Fruit fly (Drosophila melanogaster) whole organism, embryonic: Measurements from ENCODE around the gene ImpL1.

Experiments used
- Abd-B ChIP-seq: fragments of 200-800 bp; sonication (Bioruptor generic); optimal IDR thresholded peaks from 2 replicates; lab custom pipeline; 2018; ENCODE audit warnings: missing biosample characterization, mild to moderate bottlenecking, missing genetic modification characterization, moderate library complexity
- Aef1 ChIP-seq: fragments of 200-800 bp; sonication (Bioruptor generic); IDR thresholded peaks from 3 replicates; pipeline ENCODE4 v1.3.6; 2022; ENCODE audit warnings: missing biosample characterization, missing genetic modification characterization
- Atf3 ChIP-seq: fragments of 200-800 bp; sonication (Bioruptor generic); optimal IDR thresholded peaks from 3 replicates; lab custom pipeline; 2016; ENCODE audit warnings: missing biosample characterization, missing genetic modification characterization
- Bgb ChIP-seq: fragments of 200-800 bp; sonication (Bioruptor generic); IDR thresholded peaks from 2 replicates; pipeline ENCODE4 v1.3.6; 2022; ENCODE audit warnings: missing biosample characterization, missing genetic modification characterization; ENCODE audit not compliant: partially characterized antibody
- Blimp-1 ChIP-seq: fragments of 200-800 bp; sonication (Bioruptor generic); optimal IDR thresholded peaks from 3 replicates; lab custom pipeline; 2018; ENCODE audit warnings: missing biosample characterization, missing genetic modification characterization, mild to moderate bottlenecking, moderate library complexity, missing genetic modification reagents
- CG10565 ChIP-seq: fragments of 200-800 bp; sonication (Bioruptor generic); optimal IDR thresholded peaks from 3 replicates; lab custom pipeline; 2016; ENCODE audit warnings: missing biosample characterization, mild to moderate bottlenecking, missing genetic modification characterization
- CG11247 ChIP-seq: fragments of 200-800 bp; sonication (Bioruptor generic); IDR thresholded peaks from 2 replicates; pipeline ENCODE4 v1.3.6; 2022; ENCODE audit warnings: missing biosample characterization, missing genetic modification characterization
- CG11398 ChIP-seq: fragments of 200-800 bp; sonication (Bioruptor generic); optimal IDR thresholded peaks from 2 replicates; lab custom pipeline; 2016; ENCODE audit warnings: missing biosample characterization, missing genetic modification characterization
- CG11560 ChIP-seq: fragments of 200-800 bp; sonication (Bioruptor generic); IDR thresholded peaks from 3 replicates; pipeline ENCODE4 v1.3.6; 2022; ENCODE audit warnings: missing biosample characterization, missing genetic modification characterization
- CG11723 ChIP-seq: fragments of 200-800 bp; sonication (Bioruptor generic); optimal IDR thresholded peaks from 2 replicates; lab custom pipeline; 2017; ENCODE audit warnings: missing biosample characterization, mild to moderate bottlenecking, missing genetic modification characterization
- CG12219 ChIP-seq: fragments of 200-800 bp; sonication (Bioruptor generic); optimal IDR thresholded peaks from 3 replicates; lab custom pipeline; 2018; ENCODE audit warnings: missing biosample characterization, mild to moderate bottlenecking, missing genetic modification characterization
- CG12236 ChIP-seq: fragments of 200-800 bp; sonication (Bioruptor generic); optimal IDR thresholded peaks from 2 replicates; lab custom pipeline; 2016; ENCODE audit warnings: missing biosample characterization, missing genetic modification characterization
- CG12769 ChIP-seq: fragments of 200-800 bp; sonication (Bioruptor generic); optimal IDR thresholded peaks from 2 replicates; lab custom pipeline; 2019; ENCODE audit warnings: missing biosample characterization, mild to moderate bottlenecking, missing genetic modification characterization, moderate library complexity
- CG13775 ChIP-seq: fragments of 200-800 bp; sonication (Bioruptor generic); optimal IDR thresholded peaks from 3 replicates; lab custom pipeline; 2017; ENCODE audit warnings: missing biosample characterization, mild to moderate bottlenecking, missing genetic modification characterization
- CG17568 ChIP-seq: fragments of 200-800 bp; sonication (Bioruptor generic); optimal IDR thresholded peaks from 2 replicates; lab custom pipeline; 2018; ENCODE audit warnings: missing biosample characterization, mild to moderate bottlenecking, missing genetic modification characterization, moderate library complexity
- CG1792 ChIP-seq: fragments of 200-800 bp; sonication (Bioruptor generic); optimal IDR thresholded peaks from 2 replicates; lab custom pipeline; 2016; ENCODE audit warnings: missing biosample characterization, missing genetic modification characterization
- CG2202 ChIP-seq: fragments of 200-800 bp; sonication (Bioruptor generic); optimal IDR thresholded peaks from 2 replicates; lab custom pipeline; 2018; ENCODE audit warnings: missing biosample characterization, mild to moderate bottlenecking, missing genetic modification characterization
- CG31224 ChIP-seq: fragments of 200-800 bp; sonication (Bioruptor generic); IDR thresholded peaks from 2 replicates; pipeline ENCODE4 v1.3.6; 2022; ENCODE audit warnings: missing biosample characterization, missing genetic modification characterization
- CG34376 ChIP-seq: fragments of 200-800 bp; sonication (Bioruptor generic); optimal IDR thresholded peaks from 2 replicates; lab custom pipeline; 2018; ENCODE audit warnings: missing biosample characterization, mild to moderate bottlenecking, missing genetic modification characterization
- CG4820 ChIP-seq: fragments of 200-800 bp; sonication (Bioruptor generic); optimal IDR thresholded peaks from 3 replicates; lab custom pipeline; 2016; ENCODE audit warnings: missing biosample characterization, missing genetic modification characterization
- CG7556 ChIP-seq: fragments of 200-800 bp; sonication (Bioruptor generic); optimal IDR thresholded peaks from 2 replicates; lab custom pipeline; 2017; ENCODE audit warnings: missing biosample characterization, mild to moderate bottlenecking, missing genetic modification characterization
- CG7839 ChIP-seq: fragments of 200-800 bp; sonication (Bioruptor generic); optimal IDR thresholded peaks from 3 replicates; lab custom pipeline; 2018; ENCODE audit warnings: missing biosample characterization, mild to moderate bottlenecking, missing genetic modification characterization, moderate library complexity
- CG9215 ChIP-seq: fragments of 200-800 bp; sonication (Bioruptor generic); IDR thresholded peaks from 2 replicates; pipeline ENCODE4 v1.3.6; 2022; ENCODE audit warnings: missing biosample characterization, missing genetic modification characterization
- CG9727 ChIP-seq: fragments of 200-800 bp; sonication (Bioruptor generic); optimal IDR thresholded peaks from 3 replicates; lab custom pipeline; 2017; ENCODE audit warnings: missing biosample characterization, mild to moderate bottlenecking, missing genetic modification characterization
- CoRest ChIP-seq: fragments of 200-800 bp; sonication (Bioruptor generic); optimal IDR thresholded peaks from 3 replicates; lab custom pipeline; 2018; ENCODE audit warnings: missing biosample characterization, mild to moderate bottlenecking, missing genetic modification characterization, moderate library complexity
- Dip2 ChIP-seq: fragments of 200-800 bp; sonication (Bioruptor generic); IDR thresholded peaks from 2 replicates; pipeline ENCODE4 v1.3.6; 2022; ENCODE audit warnings: missing biosample characterization, missing genetic modification characterization
- Hand ChIP-seq: fragments of 200-800 bp; sonication (Bioruptor generic); optimal IDR thresholded peaks from 2 replicates; lab custom pipeline; 2017; ENCODE audit warnings: mild to moderate bottlenecking, missing biosample characterization, missing genetic modification reagents, missing genetic modification characterization
- Hmr ChIP-seq: fragments of 200-800 bp; sonication (Bioruptor generic); optimal IDR thresholded peaks from 3 replicates; lab custom pipeline; 2017; ENCODE audit warnings: mild to moderate bottlenecking, missing biosample characterization, missing genetic modification reagents, missing genetic modification characterization
- MTF-1 ChIP-seq: fragments of 200-800 bp; sonication (Bioruptor generic); optimal IDR thresholded peaks from 2 replicates; lab custom pipeline; 2018; ENCODE audit warnings: missing biosample characterization, mild to moderate bottlenecking, missing genetic modification characterization, borderline replicate concordance
- Myb ChIP-seq: fragments of 200-800 bp; sonication (Bioruptor generic); optimal IDR thresholded peaks from 2 replicates; lab custom pipeline; 2016; ENCODE audit warnings: missing biosample characterization, missing genetic modification characterization
- NC2β ChIP-seq: fragments of 200-800 bp; sonication (Bioruptor generic); optimal IDR thresholded peaks from 2 replicates; lab custom pipeline; 2016; ENCODE audit warnings: missing biosample characterization, missing genetic modification characterization
- NFAT ChIP-seq: fragments of 200-800 bp; sonication (Bioruptor generic); IDR thresholded peaks from 2 replicates; pipeline ENCODE4 v1.3.6; 2022; ENCODE audit warnings: missing biosample characterization, missing genetic modification characterization
- NfI ChIP-seq: fragments of 200-800 bp; sonication (Bioruptor generic); optimal IDR thresholded peaks from 3 replicates; lab custom pipeline; 2018; ENCODE audit warnings: missing biosample characterization, mild to moderate bottlenecking, missing genetic modification characterization, moderate library complexity
- Sox102F ChIP-seq: fragments of 200-800 bp; sonication (Bioruptor generic); optimal IDR thresholded peaks from 2 replicates; lab custom pipeline; 2018; ENCODE audit warnings: missing biosample characterization, mild to moderate bottlenecking, missing genetic modification characterization, moderate library complexity
- TFAM ChIP-seq: fragments of 200-800 bp; sonication (Bioruptor generic); optimal IDR thresholded peaks from 2 replicates; lab custom pipeline; 2017; ENCODE audit warnings: missing biosample characterization, missing genetic modification characterization, inconsistent platforms
- abd-A ChIP-seq: fragments of 200-800 bp; sonication (Bioruptor generic); optimal IDR thresholded peaks from 3 replicates; lab custom pipeline; 2019; ENCODE audit warnings: missing biosample characterization, mild to moderate bottlenecking, missing genetic modification characterization, moderate library complexity
- bbx ChIP-seq: fragments of 200-800 bp; sonication (Bioruptor generic); IDR thresholded peaks from 2 replicates; pipeline ENCODE4 v1.3.6; 2022; ENCODE audit warnings: missing biosample characterization, missing genetic modification characterization; ENCODE audit not compliant: partially characterized antibody
- br ChIP-seq: fragments of >200 bp; optimal IDR thresholded peaks from 2 replicates; lab custom pipeline; 2017
- cato ChIP-seq: fragments of 200-800 bp; sonication (Bioruptor generic); optimal IDR thresholded peaks from 2 replicates; lab custom pipeline; 2016; ENCODE audit warnings: missing biosample characterization, missing genetic modification characterization, borderline replicate concordance
- dati ChIP-seq: fragments of 200-800 bp; sonication (Bioruptor generic); IDR thresholded peaks from 2 replicates; pipeline ENCODE4 v1.3.6; 2022; ENCODE audit warnings: missing biosample characterization, missing genetic modification characterization
- dmrt11E ChIP-seq: fragments of 200-800 bp; sonication (Bioruptor generic); optimal IDR thresholded peaks from 3 replicates; lab custom pipeline; 2018; ENCODE audit warnings: missing biosample characterization, mild to moderate bottlenecking, missing genetic modification characterization, moderate library complexity
- ems ChIP-seq: fragments of 200-800 bp; sonication (Bioruptor generic); optimal IDR thresholded peaks from 3 replicates; lab custom pipeline; 2016; ENCODE audit warnings: missing biosample characterization, missing genetic modification characterization
- fd64A ChIP-seq: fragments of 200-800 bp; sonication (Bioruptor generic); optimal IDR thresholded peaks from 3 replicates; lab custom pipeline; 2018; ENCODE audit warnings: missing biosample characterization, mild to moderate bottlenecking, missing genetic modification characterization
- gsb-n ChIP-seq: fragments of 200-800 bp; sonication (Bioruptor generic); optimal IDR thresholded peaks from 3 replicates; lab custom pipeline; 2018; ENCODE audit warnings: missing biosample characterization, mild to moderate bottlenecking, missing genetic modification characterization
- ken ChIP-seq: fragments of 200-800 bp; sonication (Bioruptor generic); IDR thresholded peaks from 3 replicates; pipeline ENCODE4 v1.3.6; 2022; ENCODE audit warnings: missing biosample characterization, missing genetic modification characterization
- klu ChIP-seq: fragments of 200-800 bp; sonication (Bioruptor generic); IDR thresholded peaks from 2 replicates; pipeline ENCODE4 v1.3.6; 2022; ENCODE audit warnings: missing biosample characterization, missing genetic modification characterization
- lbe ChIP-seq: fragments of 200-800 bp; sonication (Bioruptor generic); optimal IDR thresholded peaks from 2 replicates; lab custom pipeline; 2016; ENCODE audit warnings: missing biosample characterization, mild to moderate bottlenecking, missing genetic modification characterization
- luna ChIP-seq: fragments of 200-800 bp; sonication (Bioruptor generic); optimal IDR thresholded peaks from 2 replicates; lab custom pipeline; 2016; ENCODE audit warnings: missing biosample characterization, missing genetic modification characterization
- pita ChIP-seq: fragments of 200-800 bp; sonication (Bioruptor generic); optimal IDR thresholded peaks from 2 replicates; lab custom pipeline; 2017; ENCODE audit warnings: missing biosample characterization, mild to moderate bottlenecking, missing genetic modification characterization
- psq ChIP-seq: fragments of 200-800 bp; sonication (Bioruptor generic); optimal IDR thresholded peaks from 2 replicates; lab custom pipeline; 2017; ENCODE audit warnings: missing biosample characterization, missing genetic modification characterization
- vnd ChIP-seq: fragments of 200-800 bp; sonication (Bioruptor generic); IDR thresholded peaks from 3 replicates; pipeline ENCODE4 v1.3.6; 2022; ENCODE audit warnings: missing biosample characterization, missing genetic modification characterization; ENCODE audit not compliant: partially characterized antibody
- yki ChIP-seq: fragments of >200 bp; optimal IDR thresholded peaks from 3 replicates; lab custom pipeline; 2018

ImpL1 gene

dm6 chr3L:13410999-13411398, 28.4 kb downstream of the ImpL1 start (continued):
- TF ChIP-seq NfI (GFP tag; lab: Kevin White, UChicago) (peak; percentile 32), vnd (no peak), CG1792 (GFP tag; lab: Kevin White, UChicago) (no peak), dmrt11E (peak; percentile 19), Dip2 (GFP tag; lab: Robert Waterston, UW) (peak; percentile 99), NC2β (no peak), Hmr (GFP tag; lab: Kevin White, UChicago) (peak; percentile 27), CG9215 (GFP tag; lab: Robert Waterston, UW) (no peak), MTF-1 (GFP tag; lab: Kevin White, UChicago) (no peak), luna (GFP tag; lab: Kevin White, UChicago) (no peak), Aef1 (GFP tag; lab: Robert Waterston, UW) (0 out of 3 replicates have a peak, but pooled peaks have one; percentile 16), CG13775 (GFP tag; lab: Kevin White, UChicago) (no peak), Myb (peak; percentile 2), pita (GFP tag; lab: Kevin White, UChicago) (peak; percentile 50), gsb-n (tag; lab: Kevin White, UChicago) (no peak), CG12769 (tag; lab: Kevin White, UChicago) (peak; percentile 22), dati (GFP tag; lab: Robert Waterston, UW) (no peak), CG31224 (GFP tag; lab: Robert Waterston, UW) (no peak), CG11247 (GFP tag; lab: Robert Waterston, UW) (peak; percentile 57), ems (GFP tag; lab: Kevin White, UChicago) (no peak), yki (lab: Kevin White, UChicago) (peak; percentile 19), Bgb (GFP tag; lab: Robert Waterston, UW) (peak; percentile 62), CoRest (tag; lab: Kevin White, UChicago) (peak; percentile 59), abd-A (tag; lab: Kevin White, UChicago) (no peak), Hand (GFP tag; lab: Kevin White, UChicago) (no peak), CG7839 (tag; lab: Kevin White, UChicago) (peak; percentile 54), fd64A (GFP tag; lab: Kevin White, UChicago) (no peak), CG11560 (no peak), CG17568 (GFP tag; lab: Kevin White, UChicago) (no peak), CG9727 (GFP tag; lab: Kevin White, UChicago) (no peak), CG7556 (GFP tag; lab: Kevin White, UChicago) (no peak), Abd-B (no peak), CG11723 (no peak), Blimp-1 (GFP tag; lab: Kevin White, UChicago) (no peak), CG2202 (no peak), ken (GFP tag; lab: Robert Waterston, UW) (no peak), TFAM (no peak), NFAT (GFP tag; lab: Robert Waterston, UW) (peak; percentile 38; the same call in 1 of the 2 replicates), CG10565 (GFP tag; lab: Kevin White, UChicago) (no peak), Atf3 (no peak), bbx (GFP tag; lab: Robert Waterston, UW) (no peak), CG34376 (GFP tag; lab: Kevin White, UChicago) (no peak), CG12236 (no peak), lbe (GFP tag; lab: Kevin White, UChicago) (no peak), Sox102F (peak; percentile 39), cato (no peak), psq (GFP tag; lab: Kevin White, UChicago) (no peak), CG12219 (no peak), klu (GFP tag; lab: Robert Waterston, UW) (no peak), br (lab: Kevin White, UChicago) (no peak), CG4820 (GFP tag; lab: Kevin White, UChicago) (peak; percentile 41), CG11398 (no peak)
